Fruit fly (Drosophila melanogaster) whole organism, adult: ENCODE data around the gene CG4291.

Experiments
- CG11617 ChIP-seq: fragments of 200-800 bp; sonication (Bioruptor generic); optimal IDR thresholded peaks from 2 replicates; lab custom pipeline; 2017; ENCODE audit warnings: mild to moderate bottlenecking, missing biosample characterization, missing genetic modification reagents, missing genetic modification characterization
- CG12768 ChIP-seq: fragments of 200-800 bp; sonication (Bioruptor generic); optimal IDR thresholded peaks from 2 replicates; lab custom pipeline; 2017; ENCODE audit warnings: missing biosample characterization, missing genetic modification characterization, mild to moderate bottlenecking, moderate library complexity, missing genetic modification reagents
- CG14711 ChIP-seq: fragments of 200-800 bp; sonication (Bioruptor generic); optimal IDR thresholded peaks from 2 replicates; lab custom pipeline; 2018; ENCODE audit warnings: missing biosample characterization, mild to moderate bottlenecking, missing genetic modification characterization, moderate library complexity
- CG1620 ChIP-seq: fragments of 200-800 bp; sonication (Bioruptor generic); optimal IDR thresholded peaks from 2 replicates; lab custom pipeline; 2016; ENCODE audit warnings: missing biosample characterization, missing genetic modification characterization
- CG33017 ChIP-seq: fragments of 200-800 bp; sonication (Bioruptor generic); optimal IDR thresholded peaks from 2 replicates; lab custom pipeline; 2018; ENCODE audit warnings: missing biosample characterization, mild to moderate bottlenecking, missing genetic modification characterization, moderate library complexity
- CG5204 ChIP-seq: fragments of 200-800 bp; sonication (Bioruptor generic); optimal IDR thresholded peaks from 2 replicates; lab custom pipeline; 2016; ENCODE audit warnings: missing biosample characterization, missing genetic modification characterization
- CG7045 ChIP-seq: fragments of 200-800 bp; sonication (Bioruptor generic); optimal IDR thresholded peaks from 2 replicates; lab custom pipeline; 2017; ENCODE audit warnings: missing biosample characterization, mild to moderate bottlenecking, missing genetic modification characterization
- CG7101 ChIP-seq: fragments of 200-800 bp; sonication (Bioruptor generic); optimal IDR thresholded peaks from 2 replicates; lab custom pipeline; 2018; ENCODE audit warnings: missing biosample characterization, mild to moderate bottlenecking, missing genetic modification characterization, moderate library complexity
- Clk ChIP-seq: fragments of 200-800 bp; sonication (Bioruptor generic); optimal IDR thresholded peaks from 2 replicates; lab custom pipeline; 2017; ENCODE audit warnings: missing biosample characterization, missing genetic modification characterization
- Crg-1 ChIP-seq: fragments of 200-800 bp; sonication (Bioruptor generic); optimal IDR thresholded peaks from 2 replicates; lab custom pipeline; 2016; ENCODE audit warnings: missing biosample characterization, missing genetic modification characterization
- Hr96 ChIP-seq: fragments of 200-800 bp; sonication (Bioruptor generic); optimal IDR thresholded peaks from 2 replicates; lab custom pipeline; 2016; ENCODE audit warnings: missing biosample characterization, missing genetic modification characterization
- Mnt ChIP-seq: fragments of 200-800 bp; sonication (Bioruptor generic); optimal IDR thresholded peaks from 2 replicates; lab custom pipeline; 2016; ENCODE audit warnings: missing biosample characterization, mild to moderate bottlenecking, missing genetic modification characterization
- bab1 ChIP-seq: fragments of 200-800 bp; sonication (Bioruptor generic); optimal IDR thresholded peaks from 3 replicates; lab custom pipeline; 2019; ENCODE audit warnings: missing biosample characterization, mild to moderate bottlenecking, missing genetic modification characterization, moderate library complexity
- cic ChIP-seq: fragments of 200-800 bp; sonication (Bioruptor generic); optimal IDR thresholded peaks from 2 replicates; lab custom pipeline; 2017; ENCODE audit warnings: missing biosample characterization, mild to moderate bottlenecking, missing genetic modification characterization, moderate library complexity
- cnc ChIP-seq, 2 experiments: fragments of >200 bp; optimal IDR thresholded peaks; 2 replicates each; lab custom pipeline; 2017
- kay ChIP-seq: fragments of 200-800 bp; sonication (Bioruptor generic); peaks from one replicate; lab custom pipeline; 2016; ENCODE audit warnings: missing biosample characterization, missing genetic modification characterization, borderline replicate concordance
- ovo ChIP-seq: fragments of 200-800 bp; sonication (Bioruptor generic); optimal IDR thresholded peaks from 2 replicates; lab custom pipeline; 2016; ENCODE audit warnings: missing biosample characterization, missing genetic modification characterization
- pad ChIP-seq: fragments of 200-800 bp; sonication (Bioruptor generic); optimal IDR thresholded peaks from 3 replicates; lab custom pipeline; 2017; ENCODE audit warnings: missing biosample characterization, missing genetic modification characterization, mild to moderate bottlenecking, moderate library complexity, missing genetic modification reagents
- tj ChIP-seq: fragments of 200-800 bp; sonication (Bioruptor generic); optimal IDR thresholded peaks from 3 replicates; lab custom pipeline; 2017; ENCODE audit warnings: missing biosample characterization, mild to moderate bottlenecking, missing genetic modification characterization, moderate library complexity
- toe ChIP-seq: fragments of 200-800 bp; sonication (Bioruptor generic); optimal IDR thresholded peaks from 2 replicates; lab custom pipeline; 2016; ENCODE audit warnings: missing biosample characterization, missing genetic modification characterization

CG4291 gene

DNA sequence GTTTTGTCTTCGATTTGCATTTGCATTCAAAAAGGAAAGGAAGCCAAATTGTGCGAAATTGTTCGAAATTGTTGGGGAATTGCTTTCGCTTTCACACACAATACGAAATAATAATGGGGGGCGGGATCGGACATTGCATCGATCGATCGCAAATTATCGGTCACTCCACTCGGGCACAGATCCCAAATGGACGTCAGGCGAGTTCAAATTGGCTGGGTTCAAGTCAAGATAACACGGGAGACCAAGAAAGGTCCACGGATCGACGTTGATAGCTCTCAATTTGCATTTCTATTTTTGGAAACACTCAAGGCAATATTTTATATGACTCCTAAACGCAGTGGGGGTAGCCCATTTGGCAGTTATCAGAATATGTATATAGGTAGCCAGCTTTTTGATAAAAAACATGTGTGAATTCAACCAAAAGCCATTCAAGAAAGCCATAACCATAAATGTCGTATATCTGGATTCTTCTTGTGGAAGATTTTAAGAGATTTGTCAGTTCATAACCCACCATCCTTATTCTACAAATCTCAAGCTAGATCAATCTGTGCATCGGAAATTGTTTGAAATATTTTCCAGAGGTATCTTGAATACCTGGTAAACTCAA is 3.3 kb downstream of the CG4291 start:
- TF ChIP-seq ovo (GFP tag; lab: Kevin White, UChicago) (no peak), bab1 (GFP tag; lab: Kevin White, UChicago) (no peak), CG1620 (GFP tag; lab: Kevin White, UChicago) (no peak), CG7101 (no peak), tj (GFP tag; lab: Kevin White, UChicago) (no peak), CG14711 (tag; lab: Kevin White, UChicago) (no peak), CG33017 (tag; lab: Kevin White, UChicago) (no peak), CG5204 (GFP tag; lab: Kevin White, UChicago) (no peak), Crg-1 (GFP tag; lab: Kevin White, UChicago) (no peak), Clk (GFP tag; lab: Kevin White, UChicago) (no peak), Mnt (GFP tag; lab: Kevin White, UChicago) (no peak), cnc (optimal IDR thresholded peaks at IDR 0.05; lab: Kevin White, UChicago) (no peak), Hr96 (GFP tag; lab: Kevin White, UChicago) (no peak)

DNA sequence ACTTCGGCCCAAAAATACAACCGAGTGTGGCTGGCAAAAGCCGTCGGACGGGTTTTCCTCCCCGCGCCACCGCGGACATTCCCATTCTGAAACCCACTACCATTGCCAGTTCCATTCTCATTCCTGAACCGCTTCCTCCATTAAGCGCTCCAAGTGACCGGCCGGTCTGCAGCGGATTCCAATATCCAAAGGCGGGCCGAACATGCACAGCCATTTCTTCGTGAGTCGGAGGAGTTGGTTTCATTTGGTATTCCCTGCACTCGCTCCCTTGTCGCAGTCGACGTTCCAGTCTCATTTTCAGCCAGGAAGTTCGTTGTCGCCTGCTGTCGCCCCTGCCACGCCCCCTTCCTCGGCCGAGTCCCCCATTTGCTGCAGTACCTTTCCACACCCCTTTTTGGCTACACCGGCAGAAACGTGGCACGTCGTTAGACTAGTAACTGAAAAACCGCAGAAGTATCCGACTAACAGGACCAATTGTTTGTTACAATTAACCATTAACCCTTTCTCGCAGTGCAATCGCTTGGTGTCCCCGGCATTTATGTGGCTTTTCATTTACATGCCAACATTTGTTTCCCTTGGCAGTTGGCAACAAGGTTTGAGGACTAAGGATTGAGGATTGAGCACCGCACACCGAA is 4.4 kb downstream of the CG4291 start:
- TF ChIP-seq CG11617: no peak
- TF ChIP-seq CG14711 (tag; lab: Kevin White, UChicago): no peak
- TF ChIP-seq CG5204 (GFP tag; lab: Kevin White, UChicago): no peak
- TF ChIP-seq Clk (GFP tag; lab: Kevin White, UChicago): no peak
- TF ChIP-seq cic (GFP tag; lab: Kevin White, UChicago): no peak
- TF ChIP-seq tj (GFP tag; lab: Kevin White, UChicago): no peak
- TF ChIP-seq cnc (optimal IDR thresholded peaks at IDR 0.05; lab: Kevin White, UChicago): no peak
- no peak for TF ChIP-seq kay (GFP tag; lab: Kevin White, UChicago)
- TF ChIP-seq CG33017 (tag; lab: Kevin White, UChicago): no peak
- TF ChIP-seq CG1620 (GFP tag; lab: Kevin White, UChicago): no peak
- no peak for TF ChIP-seq Crg-1 (GFP tag; lab: Kevin White, UChicago)
- TF ChIP-seq ovo (GFP tag; lab: Kevin White, UChicago): no peak
- TF ChIP-seq Mnt (GFP tag; lab: Kevin White, UChicago): no peak
- no peak for TF ChIP-seq bab1 (GFP tag; lab: Kevin White, UChicago)
- no peak for TF ChIP-seq toe (GFP tag; lab: Kevin White, UChicago)
- TF ChIP-seq pad (GFP tag; lab: Kevin White, UChicago): no peak
- no peak for TF ChIP-seq CG12768 (GFP tag; lab: Kevin White, UChicago)

DNA sequence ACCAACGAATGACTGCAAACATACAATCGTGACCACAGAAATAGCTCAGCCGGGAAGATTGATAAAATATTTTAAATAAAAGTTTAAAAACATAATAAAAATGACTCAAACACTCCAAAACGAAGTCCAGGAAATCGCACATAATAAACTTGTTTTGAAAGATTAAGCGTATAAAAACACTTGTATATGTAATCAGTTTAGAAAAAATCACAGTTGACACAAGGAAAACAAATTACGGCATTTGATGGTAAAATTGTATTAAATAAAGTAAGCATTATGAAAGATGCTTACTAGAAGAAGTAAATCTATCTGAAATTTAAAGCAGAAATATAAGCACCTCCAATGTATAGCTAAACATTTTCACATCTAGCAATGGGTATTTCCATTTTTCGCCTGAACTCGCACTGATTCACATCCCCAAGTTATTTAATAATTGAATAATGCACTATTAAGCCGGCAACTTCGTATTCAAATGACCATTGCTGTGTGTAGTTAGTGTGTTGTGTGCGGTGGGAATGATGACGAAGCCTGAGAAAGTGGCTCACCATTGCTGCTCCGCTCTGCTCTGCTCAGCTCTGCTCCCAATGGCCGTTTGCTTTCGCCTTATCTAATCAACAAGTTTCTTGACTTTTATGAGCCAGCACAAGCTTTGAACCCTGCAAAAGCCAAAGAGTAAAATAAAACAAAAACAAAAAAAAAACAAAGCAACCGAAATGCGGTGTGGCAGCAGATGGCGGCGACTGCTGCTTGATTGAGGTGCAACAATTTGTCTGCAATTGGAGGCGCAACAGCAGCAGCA is 5.1 kb downstream of the CG4291 start:
- TF ChIP-seq cic (GFP tag; lab: Kevin White, UChicago): no peak
- TF ChIP-seq Mnt (GFP tag; lab: Kevin White, UChicago): no peak
- TF ChIP-seq CG5204 (GFP tag; lab: Kevin White, UChicago): no peak
- TF ChIP-seq Crg-1 (GFP tag; lab: Kevin White, UChicago): no peak
- TF ChIP-seq CG1620 (GFP tag; lab: Kevin White, UChicago): no peak
- TF ChIP-seq CG12768 (GFP tag; lab: Kevin White, UChicago): no peak
- no peak for TF ChIP-seq CG33017 (tag; lab: Kevin White, UChicago)
- no peak for TF ChIP-seq Hr96 (GFP tag; lab: Kevin White, UChicago)
- no peak for TF ChIP-seq cnc (optimal IDR thresholded peaks at IDR 0.05; lab: Kevin White, UChicago)
- TF ChIP-seq CG11617: peak; percentile 24
- no peak for TF ChIP-seq toe (GFP tag; lab: Kevin White, UChicago)
- peak; percentile 1 for TF ChIP-seq tj (GFP tag; lab: Kevin White, UChicago)
- TF ChIP-seq kay (GFP tag; lab: Kevin White, UChicago): no peak
- TF ChIP-seq CG7101: no peak
- no peak for TF ChIP-seq CG14711 (tag; lab: Kevin White, UChicago)

DNA sequence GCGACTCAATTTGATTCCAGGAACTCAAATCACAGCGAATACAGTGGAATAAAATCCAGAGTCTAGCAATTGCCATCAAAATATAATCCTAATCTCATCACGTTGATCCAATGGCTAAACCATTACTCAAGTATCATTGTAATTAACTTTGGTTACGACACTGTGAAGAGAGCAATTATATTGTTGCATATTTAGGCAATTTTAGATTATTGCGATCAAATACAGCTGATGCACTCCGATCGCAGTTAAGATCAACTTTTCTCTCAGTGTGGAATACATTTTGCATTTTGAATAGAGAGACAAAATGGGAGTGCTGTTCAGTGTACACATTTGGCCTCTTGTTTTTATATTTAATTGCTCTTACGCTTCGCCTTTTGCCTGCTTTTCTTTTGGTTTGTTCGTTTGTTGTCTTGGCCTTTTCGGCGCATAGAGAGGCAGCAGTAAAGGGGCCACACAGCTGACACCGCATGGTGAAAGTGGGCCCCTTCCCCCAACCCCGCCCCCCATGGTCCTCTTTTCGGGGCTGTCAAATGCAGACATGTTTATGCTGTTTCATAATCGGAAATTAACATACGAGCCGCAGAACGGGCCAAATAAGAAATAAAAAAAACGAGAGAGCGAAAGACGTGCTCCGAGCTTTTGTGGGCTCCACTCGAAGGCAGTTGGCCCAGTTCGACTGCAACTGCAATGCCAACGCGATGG is 6.2 kb downstream of the CG4291 start:
- TF ChIP-seq cnc (optimal IDR thresholded peaks at IDR 0.05; lab: Kevin White, UChicago): no peak
- no peak for TF ChIP-seq ovo (GFP tag; lab: Kevin White, UChicago)
- TF ChIP-seq CG7101: peak; percentile 32
- TF ChIP-seq toe (GFP tag; lab: Kevin White, UChicago): peak; percentile 17
- peak; percentile 2 for TF ChIP-seq CG11617
- peak; percentile 51 for TF ChIP-seq CG7045 (GFP tag; lab: Kevin White, UChicago)
- TF ChIP-seq kay (GFP tag; lab: Kevin White, UChicago): no peak
- TF ChIP-seq Crg-1 (GFP tag; lab: Kevin White, UChicago): no peak
- TF ChIP-seq CG12768 (GFP tag; lab: Kevin White, UChicago): peak; percentile 38
- TF ChIP-seq Hr96 (GFP tag; lab: Kevin White, UChicago): no peak
- TF ChIP-seq CG14711 (tag; lab: Kevin White, UChicago): peak; percentile 47
- TF ChIP-seq Clk (GFP tag; lab: Kevin White, UChicago): no peak
- no peak for TF ChIP-seq pad (GFP tag; lab: Kevin White, UChicago)
- TF ChIP-seq CG1620 (GFP tag; lab: Kevin White, UChicago): no peak
- TF ChIP-seq tj (GFP tag; lab: Kevin White, UChicago): peak; percentile 63
- TF ChIP-seq CG33017 (tag; lab: Kevin White, UChicago): peak; percentile 1
- TF ChIP-seq CG5204 (GFP tag; lab: Kevin White, UChicago): no peak
- TF ChIP-seq Mnt (GFP tag; lab: Kevin White, UChicago): no peak
- TF ChIP-seq bab1 (GFP tag; lab: Kevin White, UChicago): no peak
- no peak for TF ChIP-seq cic (GFP tag; lab: Kevin White, UChicago)
